Worm (Caenorhabditis elegans) whole organism, midembryonic: Measurements from ENCODE around the gene nlp-69.

Experiments
- klf-2 ChIP-seq: fragments of 200-800 bp; sonication (Bioruptor generic); conservative IDR thresholded peaks from 2 replicates; pipeline ENCODE4 v1.3.6; 2022; ENCODE audit warnings: missing genetic modification reagents, missing genetic modification characterization, missing compliant biosample characterization
- med-1 ChIP-seq: sonication (generic microtip); optimal IDR thresholded peaks from 2 replicates; lab custom pipeline; 2017; ENCODE audit warnings: missing genetic modification characterization, mild to moderate bottlenecking, missing compliant biosample characterization, antibody characterized with exemption, missing genetic modification reagents; ENCODE audit not compliant: insufficient read depth

DNA sequence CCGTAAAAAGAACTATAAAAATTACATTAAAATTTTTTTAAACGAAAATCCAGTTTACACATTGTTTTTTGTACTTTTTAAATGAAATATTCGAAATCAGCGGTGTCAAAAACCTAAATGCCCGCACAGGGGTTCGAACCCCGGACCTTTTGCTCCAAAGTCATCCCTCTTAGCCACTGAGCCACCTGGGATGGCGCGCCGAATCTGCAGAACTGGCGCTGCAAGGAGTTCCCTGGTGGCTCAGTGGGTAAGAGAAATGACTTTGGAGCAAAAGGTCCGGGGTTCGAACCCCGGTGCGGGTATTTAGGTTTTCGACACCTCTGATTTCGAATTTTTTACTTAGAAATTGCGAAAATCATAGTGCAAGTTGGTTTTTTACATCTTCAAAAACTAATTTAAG, 28.8 kb upstream of the nlp-69 start:
- no peak for TF ChIP-seq klf-2
- no peak for TF ChIP-seq med-1 (GFP tag; lab: Kevin White, UChicago)
